Fruit fly (Drosophila melanogaster) whole organism, embryonic: ENCODE data around the gene CG7149.

Experiments used
- Adf1 ChIP-seq: fragments of 200-800 bp; sonication (Bioruptor generic); IDR thresholded peaks from 2 replicates; pipeline ENCODE4 v1.3.6; 2022; ENCODE audit warnings: missing biosample characterization, missing genetic modification characterization
- BtbVII ChIP-seq: fragments of 200-800 bp; sonication (Bioruptor generic); optimal IDR thresholded peaks from 3 replicates; lab custom pipeline; 2017; ENCODE audit warnings: missing biosample characterization, mild to moderate bottlenecking, missing genetic modification characterization
- CG14050 ChIP-seq: fragments of 200-800 bp; sonication (Bioruptor generic); IDR thresholded peaks from 3 replicates; pipeline ENCODE4 v1.3.6; 2022; ENCODE audit warnings: missing biosample characterization, missing genetic modification characterization
- CG16779 ChIP-seq: fragments of 200-800 bp; sonication (Bioruptor generic); IDR thresholded peaks from 2 replicates; pipeline ENCODE4 v1.3.6; 2022; ENCODE audit warnings: missing biosample characterization, missing genetic modification characterization
- CG16815 ChIP-seq: fragments of 200-800 bp; sonication (Bioruptor generic); optimal IDR thresholded peaks from 3 replicates; lab custom pipeline; 2017; ENCODE audit warnings: missing biosample characterization, mild to moderate bottlenecking, missing genetic modification characterization
- CG2712 ChIP-seq: fragments of 200-800 bp; optimal IDR thresholded peaks from 3 replicates; lab custom pipeline; 2019; ENCODE audit warnings: missing biosample characterization, mild to moderate bottlenecking, missing genetic modification characterization, moderate library complexity
- CG6254 ChIP-seq: fragments of 200-800 bp; sonication (Bioruptor generic); optimal IDR thresholded peaks from 3 replicates; lab custom pipeline; 2017; ENCODE audit warnings: mild to moderate bottlenecking, missing biosample characterization, missing genetic modification reagents, missing genetic modification characterization
- CG7357 ChIP-seq: fragments of 200-800 bp; sonication (Bioruptor generic); IDR thresholded peaks from 3 replicates; pipeline ENCODE4 v1.3.6; 2022; ENCODE audit warnings: missing biosample characterization, missing genetic modification characterization
- CG7928 ChIP-seq: fragments of 200-800 bp; sonication (Bioruptor generic); optimal IDR thresholded peaks from 2 replicates; lab custom pipeline; 2017; ENCODE audit warnings: missing biosample characterization, mild to moderate bottlenecking, missing genetic modification characterization
- CG8388 ChIP-seq: fragments of 200-800 bp; sonication (Bioruptor generic); optimal IDR thresholded peaks from 2 replicates; lab custom pipeline; 2019; ENCODE audit warnings: missing biosample characterization, mild to moderate bottlenecking, missing genetic modification characterization, moderate library complexity
- CG9727 ChIP-seq: fragments of 200-800 bp; sonication (Bioruptor generic); optimal IDR thresholded peaks from 3 replicates; lab custom pipeline; 2017; ENCODE audit warnings: missing biosample characterization, mild to moderate bottlenecking, missing genetic modification characterization
- Camta ChIP-seq: fragments of 200-800 bp; sonication (Bioruptor generic); optimal IDR thresholded peaks from 2 replicates; lab custom pipeline; 2016; ENCODE audit warnings: missing biosample characterization, missing genetic modification characterization
- CrebB ChIP-seq: fragments of 200-800 bp; sonication (Bioruptor generic); optimal IDR thresholded peaks from 3 replicates; lab custom pipeline; 2018; ENCODE audit warnings: missing biosample characterization, mild to moderate bottlenecking, missing genetic modification characterization
- H15 ChIP-seq: fragments of 200-800 bp; sonication (Bioruptor generic); IDR thresholded peaks from 3 replicates; pipeline ENCODE4 v1.3.6; 2022; ENCODE audit warnings: missing biosample characterization, missing genetic modification characterization
- Hmr ChIP-seq: fragments of 200-800 bp; sonication (Bioruptor generic); optimal IDR thresholded peaks from 3 replicates; lab custom pipeline; 2017; ENCODE audit warnings: mild to moderate bottlenecking, missing biosample characterization, missing genetic modification reagents, missing genetic modification characterization
- Hr3 ChIP-seq: fragments of 200-800 bp; sonication (Bioruptor generic); optimal IDR thresholded peaks from 3 replicates; lab custom pipeline; 2016; ENCODE audit warnings: missing biosample characterization, missing genetic modification characterization
- Hr51 ChIP-seq, 2 experiments: fragments of 200-800 bp; sonication (Bioruptor generic); optimal IDR thresholded peaks; 2 replicates in 1 of 2; 3 replicates in 1 of 2; lab custom pipeline; 2016 to 2018; ENCODE audit warnings: missing biosample characterization in 2 of 2, missing genetic modification characterization in 2 of 2, mild to moderate bottlenecking in 1 of 2, moderate library complexity in 1 of 2
- MTF-1 ChIP-seq: fragments of 200-800 bp; sonication (Bioruptor generic); optimal IDR thresholded peaks from 2 replicates; lab custom pipeline; 2018; ENCODE audit warnings: missing biosample characterization, mild to moderate bottlenecking, missing genetic modification characterization, borderline replicate concordance
- Mrtf ChIP-seq: fragments of 200-800 bp; sonication (Bioruptor generic); IDR thresholded peaks from 3 replicates; pipeline ENCODE4 v1.3.6; 2022; ENCODE audit warnings: missing biosample characterization, missing genetic modification characterization
- NK7.1 ChIP-seq: fragments of 200-800 bp; sonication (Bioruptor generic); optimal IDR thresholded peaks from 3 replicates; lab custom pipeline; 2016; ENCODE audit warnings: missing biosample characterization, missing genetic modification characterization
- Nf-YC ChIP-seq: fragments of 200-800 bp; optimal IDR thresholded peaks from 3 replicates; lab custom pipeline; 2019; ENCODE audit warnings: missing biosample characterization, mild to moderate bottlenecking, missing genetic modification characterization, moderate library complexity
- Opbp ChIP-seq: fragments of 200-800 bp; sonication (Bioruptor generic); IDR thresholded peaks from 3 replicates; pipeline ENCODE4 v1.3.6; 2022; ENCODE audit warnings: missing biosample characterization, missing genetic modification characterization; ENCODE audit not compliant: partially characterized antibody
- Rx ChIP-seq: fragments of 200-800 bp; sonication (Bioruptor generic); IDR thresholded peaks from 2 replicates; pipeline ENCODE4 v1.3.6; 2022; ENCODE audit warnings: missing biosample characterization, missing genetic modification characterization
- Side ChIP-seq: fragments of 200-800 bp; sonication (Bioruptor generic); optimal IDR thresholded peaks from 2 replicates; lab custom pipeline; 2016; ENCODE audit warnings: missing biosample characterization, missing genetic modification characterization
- Stat92E ChIP-seq, 3 experiments: fragments of >200 bp in 2 of 3; fragments of 200-800 bp in 1 of 3; sonication (Bioruptor generic) in 1 of 3; optimal IDR thresholded peaks; 2 replicates each; lab custom pipeline; 2017 to 2019; ENCODE audit warnings: missing biosample characterization in 3 of 3, missing genetic modification characterization in 3 of 3, mild to moderate bottlenecking in 1 of 3, moderate library complexity in 1 of 3
- ase ChIP-seq: fragments of 200-800 bp; sonication (Bioruptor generic); IDR thresholded peaks from 3 replicates; pipeline ENCODE4 v1.3.6; 2022; ENCODE audit warnings: missing biosample characterization, missing genetic modification characterization
- ash1 ChIP-seq: fragments of 200-800 bp; sonication (Bioruptor generic); optimal IDR thresholded peaks from 2 replicates; lab custom pipeline; 2018; ENCODE audit warnings: missing biosample characterization, mild to moderate bottlenecking, missing genetic modification characterization
- az2 ChIP-seq: fragments of 200-800 bp; sonication (Bioruptor generic); optimal IDR thresholded peaks from 3 replicates; lab custom pipeline; 2016; ENCODE audit warnings: missing biosample characterization, missing genetic modification characterization
- crp ChIP-seq, 2 experiments: fragments of 200-800 bp; sonication (Bioruptor generic); optimal IDR thresholded peaks; 2 replicates in 1 of 2; 3 replicates in 1 of 2; lab custom pipeline; 2017; ENCODE audit warnings: missing biosample characterization in 2 of 2, missing genetic modification characterization in 2 of 2, mild to moderate bottlenecking in 1 of 2, moderate library complexity in 1 of 2
- dimm ChIP-seq: fragments of 200-800 bp; sonication (Bioruptor generic); IDR thresholded peaks from 2 replicates; pipeline ENCODE4 v1.3.6; 2022; ENCODE audit warnings: missing biosample characterization, missing genetic modification characterization
- emc ChIP-seq: fragments of 200-800 bp; sonication (Bioruptor generic); optimal IDR thresholded peaks from 2 replicates; lab custom pipeline; 2016; ENCODE audit warnings: missing biosample characterization, missing genetic modification characterization
- esg ChIP-seq: fragments of 200-800 bp; sonication (Bioruptor generic); conservative IDR thresholded peaks from 2 replicates; pipeline ENCODE4 v1.3.6; 2022; ENCODE audit warnings: missing biosample characterization, missing genetic modification characterization
- eve ChIP-seq, 2 experiments: fragments of >200 bp; optimal IDR thresholded peaks; 2 replicates each; lab custom pipeline; 2017; ENCODE audit warnings: missing biosample characterization in 2 of 2, missing genetic modification characterization in 2 of 2
- exex ChIP-seq: fragments of 200-800 bp; sonication (Bioruptor generic); optimal IDR thresholded peaks from 4 replicates; lab custom pipeline; 2018; ENCODE audit warnings: missing biosample characterization, mild to moderate bottlenecking, missing genetic modification characterization, moderate library complexity
- fu2 ChIP-seq: fragments of 200-800 bp; sonication (Bioruptor generic); optimal IDR thresholded peaks from 2 replicates; lab custom pipeline; 2016; ENCODE audit warnings: missing biosample characterization, missing genetic modification characterization
- lab ChIP-seq: fragments of 200-800 bp; sonication (Bioruptor generic); optimal IDR thresholded peaks from 3 replicates; lab custom pipeline; 2017; ENCODE audit warnings: missing biosample characterization, missing genetic modification characterization, mild to moderate bottlenecking, moderate library complexity, missing genetic modification reagents
- lov ChIP-seq, 2 experiments: fragments of 200-800 bp in 1 of 2; fragments of >200 bp in 1 of 2; sonication (Bioruptor generic) in 1 of 2; IDR thresholded peaks in 1 of 2; optimal IDR thresholded peaks in 1 of 2; 2 replicates in 1 of 2; 3 replicates in 1 of 2; pipeline versions ENCODE4 v1.3.6 to Lab custom; 2017 to 2022; ENCODE audit warnings: missing biosample characterization in 1 of 2, missing genetic modification characterization in 1 of 2
- mam ChIP-seq: fragments of 200-800 bp; sonication (Bioruptor generic); optimal IDR thresholded peaks from 3 replicates; lab custom pipeline; 2016; ENCODE audit warnings: missing biosample characterization, missing genetic modification characterization
- mld ChIP-seq: fragments of 200-800 bp; sonication (Bioruptor generic); IDR thresholded peaks from 3 replicates; pipeline ENCODE4 v1.3.6; 2022; ENCODE audit warnings: missing biosample characterization, missing genetic modification characterization; ENCODE audit not compliant: partially characterized antibody
- nerfin-1 ChIP-seq: fragments of 200-800 bp; sonication (Bioruptor generic); optimal IDR thresholded peaks from 3 replicates; lab custom pipeline; 2019; ENCODE audit warnings: missing biosample characterization, mild to moderate bottlenecking, missing genetic modification characterization, moderate library complexity
- p53 ChIP-seq: fragments of 200-800 bp; sonication (Bioruptor generic); optimal IDR thresholded peaks from 2 replicates; lab custom pipeline; 2016; ENCODE audit warnings: missing biosample characterization, missing genetic modification characterization
- pfk ChIP-seq: fragments of 200-800 bp; sonication (Bioruptor generic); optimal IDR thresholded peaks from 2 replicates; lab custom pipeline; 2018; ENCODE audit warnings: missing biosample characterization, mild to moderate bottlenecking, missing genetic modification characterization, moderate library complexity
- schlank ChIP-seq: fragments of 200-800 bp; sonication (Bioruptor generic); optimal IDR thresholded peaks from 2 replicates; lab custom pipeline; 2018; ENCODE audit warnings: missing biosample characterization, mild to moderate bottlenecking, missing genetic modification characterization
- shn ChIP-seq: fragments of 200-800 bp; sonication (Bioruptor generic); optimal IDR thresholded peaks from 3 replicates; lab custom pipeline; 2016; ENCODE audit warnings: missing biosample characterization, missing genetic modification characterization
- toy ChIP-seq: fragments of 200-800 bp; sonication (Bioruptor generic); IDR thresholded peaks from 2 replicates; pipeline ENCODE4 v1.3.6; 2022; ENCODE audit warnings: missing biosample characterization, missing genetic modification characterization
- twi ChIP-seq: fragments of 200-800 bp; optimal IDR thresholded peaks from 2 replicates; lab custom pipeline; 2019; ENCODE audit warnings: missing biosample characterization, mild to moderate bottlenecking, missing genetic modification characterization, moderate library complexity
- vnd ChIP-seq: fragments of 200-800 bp; sonication (Bioruptor generic); IDR thresholded peaks from 3 replicates; pipeline ENCODE4 v1.3.6; 2022; ENCODE audit warnings: missing biosample characterization, missing genetic modification characterization; ENCODE audit not compliant: partially characterized antibody
- z ChIP-seq: fragments of 200-800 bp; sonication (Bioruptor generic); IDR thresholded peaks from 3 replicates; pipeline ENCODE4 v1.3.6; 2022; ENCODE audit warnings: missing biosample characterization, missing genetic modification characterization

The CG7149 gene

DNA sequence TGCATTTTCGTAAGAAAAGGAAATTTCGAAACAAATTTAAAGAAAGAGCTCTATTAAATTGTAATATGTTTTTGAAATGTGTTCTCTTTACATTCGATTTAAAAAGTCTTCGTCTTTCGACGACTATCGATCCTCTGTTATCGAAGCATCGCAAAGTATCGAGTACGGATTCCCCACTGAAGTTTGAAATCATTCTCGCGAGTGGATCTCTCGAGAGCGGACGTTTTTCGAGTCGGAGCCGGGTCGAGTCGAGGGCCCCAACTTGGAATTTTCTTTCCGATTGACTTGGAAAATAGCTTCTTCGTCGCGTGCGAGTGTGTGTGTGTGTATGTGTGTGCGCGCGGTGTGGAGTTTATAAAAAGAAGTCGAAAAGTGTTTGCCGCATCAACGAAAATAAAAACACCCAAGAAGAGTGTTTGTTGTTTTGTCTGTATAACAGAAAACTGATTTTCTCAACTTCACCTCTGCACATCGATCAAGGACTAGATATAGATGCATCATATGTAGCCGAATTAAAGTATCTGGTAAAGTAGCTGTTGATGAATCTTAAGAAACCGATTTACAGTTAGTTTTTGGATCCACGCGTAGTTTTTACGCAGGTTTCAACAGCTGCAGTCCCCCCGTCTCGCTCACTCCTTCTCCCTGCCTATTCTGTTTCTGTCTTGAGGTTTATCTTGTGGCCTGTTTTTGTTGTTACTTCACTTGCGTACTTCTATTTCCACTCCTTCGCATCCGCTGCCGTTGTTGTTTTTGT lies 21.1 kb upstream of the CG7149 start, which contains the start of gene LanB1 (continued):
- TF ChIP-seq Adf1 (GFP tag; lab: Robert Waterston, UW) (no peak), BtbVII (GFP tag; lab: Kevin White, UChicago) (no peak), NK7.1 (GFP tag; lab: Kevin White, UChicago) (no peak), Mrtf (GFP tag; lab: Robert Waterston, UW) (no peak), nerfin-1 (tag; lab: Kevin White, UChicago) (no peak), Stat92E (GFP tag; optimal IDR thresholded peaks at IDR 0.05; lab: Kevin White, UChicago) (peak in 1 of 3 experiments; percentile 65), fu2 (GFP tag; lab: Kevin White, UChicago) (no peak), CG8388 (GFP tag; lab: Kevin White, UChicago) (no peak), schlank (no peak), crp (GFP tag; optimal IDR thresholded peaks at IDR 0.05; lab: Kevin White, UChicago) (no peak), shn (GFP tag; lab: Kevin White, UChicago) (no peak), CG2712 (tag; lab: Kevin White, UChicago) (peak; percentile 34), p53 (GFP tag; lab: Kevin White, UChicago) (no peak), ase (GFP tag; lab: Robert Waterston, UW) (no peak), Rx (GFP tag; lab: Robert Waterston, UW) (no peak), Hmr (GFP tag; lab: Kevin White, UChicago) (no peak), CG7357 (GFP tag; lab: Robert Waterston, UW) (no peak), lab (peak; percentile 12), Hr3 (GFP tag; lab: Kevin White, UChicago) (no peak), exex (tag; lab: Kevin White, UChicago) (no peak), esg (GFP tag; lab: Robert Waterston, UW) (no peak), lov (optimal IDR thresholded peaks at IDR 0.05; lab: Kevin White, UChicago) (no peak), lov (GFP tag; IDR thresholded peaks at IDR 0.05; lab: Robert Waterston, UW) (0 out of 3 replicates have a peak, but pooled peaks have one; percentile 27), vnd (GFP tag; lab: Robert Waterston, UW) (no peak), Opbp (peak; percentile 62), pfk (GFP tag; lab: Kevin White, UChicago) (no peak), H15 (no peak), CrebB (tag; lab: Kevin White, UChicago) (peak; percentile 27), toy (no peak), Camta (no peak), CG16779 (GFP tag; lab: Robert Waterston, UW) (no peak), Hr51 (GFP tag; optimal IDR thresholded peaks at IDR 0.05; lab: Kevin White, UChicago) (no peak), CG9727 (GFP tag; lab: Kevin White, UChicago) (no peak), dimm (GFP tag; lab: Robert Waterston, UW) (no peak), mam (GFP tag; lab: Kevin White, UChicago) (no peak), mld (GFP tag; lab: Robert Waterston, UW) (no peak; the same call in 2 of the 3 replicates), Side (GFP tag; lab: Kevin White, UChicago) (peak; percentile 31), CG14050 (GFP tag; lab: Robert Waterston, UW) (no peak), az2 (GFP tag; lab: Kevin White, UChicago) (no peak), Nf-YC (no peak), CG6254 (GFP tag; lab: Kevin White, UChicago) (no peak), eve (GFP tag; optimal IDR thresholded peaks at IDR 0.05; lab: Kevin White, UChicago) (peak in 1 of 2 experiments; percentile 44), CG16815 (no peak), emc (GFP tag; lab: Kevin White, UChicago) (no peak), z (GFP tag; lab: Robert Waterston, UW) (peak; percentile 60; the same call in 2 of the 3 replicates), CG7928 (no peak), ash1 (GFP tag; lab: Kevin White, UChicago) (no peak), twi (tag; lab: Kevin White, UChicago) (peak; percentile 44), MTF-1 (peak; percentile 45)
